Fruit fly (Drosophila melanogaster) whole organism, embryonic: ENCODE data around the gene CG4658.

Source experiments
- Blimp-1 ChIP-seq: fragments of 200-800 bp; sonication (Bioruptor generic); optimal IDR thresholded peaks from 3 replicates; lab custom pipeline; 2018; ENCODE audit warnings: missing biosample characterization, missing genetic modification characterization, mild to moderate bottlenecking, moderate library complexity, missing genetic modification reagents
- CG10274 ChIP-seq: fragments of 200-800 bp; sonication (Bioruptor generic); optimal IDR thresholded peaks from 3 replicates; lab custom pipeline; 2017; ENCODE audit warnings: missing biosample characterization, mild to moderate bottlenecking, missing genetic modification characterization
- CG10979 ChIP-seq: fragments of 200-800 bp; sonication (Bioruptor generic); optimal IDR thresholded peaks from 2 replicates; lab custom pipeline; 2018; ENCODE audit warnings: missing biosample characterization, mild to moderate bottlenecking, missing genetic modification characterization, moderate library complexity
- CG14441 ChIP-seq: fragments of 200-800 bp; sonication (Bioruptor generic); IDR thresholded peaks from 2 replicates; pipeline ENCODE4 v1.3.6; 2022; ENCODE audit warnings: missing biosample characterization, missing genetic modification characterization
- CG14710 ChIP-seq: fragments of 200-800 bp; sonication (Bioruptor generic); optimal IDR thresholded peaks from 3 replicates; lab custom pipeline; 2019; ENCODE audit warnings: missing biosample characterization, mild to moderate bottlenecking, missing genetic modification characterization, moderate library complexity
- CG15514 ChIP-seq: fragments of 200-800 bp; sonication (Bioruptor generic); optimal IDR thresholded peaks from 3 replicates; lab custom pipeline; 2017; ENCODE audit warnings: missing biosample characterization, missing genetic modification characterization, mild to moderate bottlenecking, moderate library complexity, missing genetic modification reagents
- CG16815 ChIP-seq: fragments of 200-800 bp; sonication (Bioruptor generic); optimal IDR thresholded peaks from 3 replicates; lab custom pipeline; 2017; ENCODE audit warnings: missing biosample characterization, mild to moderate bottlenecking, missing genetic modification characterization
- CG17568 ChIP-seq: fragments of 200-800 bp; sonication (Bioruptor generic); optimal IDR thresholded peaks from 2 replicates; lab custom pipeline; 2018; ENCODE audit warnings: missing biosample characterization, mild to moderate bottlenecking, missing genetic modification characterization, moderate library complexity
- CG2129 ChIP-seq: fragments of 200-800 bp; sonication (Bioruptor generic); IDR thresholded peaks from 2 replicates; pipeline ENCODE4 v1.3.6; 2022; ENCODE audit warnings: missing biosample characterization, missing genetic modification characterization; ENCODE audit not compliant: partially characterized antibody
- CG30020 ChIP-seq: fragments of 200-800 bp; optimal IDR thresholded peaks from 2 replicates; lab custom pipeline; 2019; ENCODE audit warnings: missing biosample characterization, mild to moderate bottlenecking, missing genetic modification characterization, moderate library complexity
- CG3163 ChIP-seq: fragments of 200-800 bp; sonication (Bioruptor generic); optimal IDR thresholded peaks from 3 replicates; lab custom pipeline; 2016; ENCODE audit warnings: missing biosample characterization, missing genetic modification characterization
- CG3281 ChIP-seq: fragments of 200-800 bp; sonication (Bioruptor generic); optimal IDR thresholded peaks from 3 replicates; lab custom pipeline; 2017; ENCODE audit warnings: missing biosample characterization, mild to moderate bottlenecking, missing genetic modification characterization
- CG34376 ChIP-seq: fragments of 200-800 bp; sonication (Bioruptor generic); optimal IDR thresholded peaks from 2 replicates; lab custom pipeline; 2018; ENCODE audit warnings: missing biosample characterization, mild to moderate bottlenecking, missing genetic modification characterization
- CG4617 ChIP-seq: fragments of 200-800 bp; sonication (Bioruptor generic); optimal IDR thresholded peaks from 3 replicates; lab custom pipeline; 2016; ENCODE audit warnings: missing biosample characterization, missing genetic modification characterization, borderline replicate concordance
- CG5180 ChIP-seq: fragments of 200-800 bp; sonication (Bioruptor generic); optimal IDR thresholded peaks from 3 replicates; lab custom pipeline; 2017; ENCODE audit warnings: missing biosample characterization, missing genetic modification characterization, mild to moderate bottlenecking, moderate library complexity, missing genetic modification reagents
- CG7271 ChIP-seq: fragments of 200-800 bp; sonication (Bioruptor generic); optimal IDR thresholded peaks from 2 replicates; lab custom pipeline; 2018; ENCODE audit warnings: missing biosample characterization, mild to moderate bottlenecking, missing genetic modification characterization, moderate library complexity
- CG9797 ChIP-seq: fragments of 200-800 bp; sonication (Bioruptor generic); optimal IDR thresholded peaks from 3 replicates; lab custom pipeline; 2018; ENCODE audit warnings: missing biosample characterization, mild to moderate bottlenecking, missing genetic modification characterization
- CG9932 ChIP-seq: fragments of 200-800 bp; sonication (Bioruptor generic); IDR thresholded peaks from 2 replicates; pipeline ENCODE4 v1.3.6; 2022; ENCODE audit warnings: missing biosample characterization, missing genetic modification characterization
- D19A ChIP-seq: fragments of 200-800 bp; optimal IDR thresholded peaks from 3 replicates; lab custom pipeline; 2019; ENCODE audit warnings: missing biosample characterization, mild to moderate bottlenecking, missing genetic modification characterization, moderate library complexity
- Deaf1 ChIP-seq: fragments of 200-800 bp; optimal IDR thresholded peaks from 3 replicates; lab custom pipeline; 2019; ENCODE audit warnings: missing biosample characterization, mild to moderate bottlenecking, missing genetic modification characterization, moderate library complexity
- Dek ChIP-seq: fragments of 200-800 bp; sonication (Bioruptor generic); optimal IDR thresholded peaks from 3 replicates; lab custom pipeline; 2019; ENCODE audit warnings: missing biosample characterization, mild to moderate bottlenecking, missing genetic modification characterization, moderate library complexity
- E2f1 ChIP-seq: fragments of 200-800 bp; sonication (Bioruptor generic); IDR thresholded peaks from 2 replicates; pipeline ENCODE4 v1.3.6; 2022; ENCODE audit warnings: missing biosample characterization, missing genetic modification characterization
- HHEX ChIP-seq: fragments of 200-800 bp; sonication (Bioruptor generic); optimal IDR thresholded peaks from 3 replicates; lab custom pipeline; 2017; ENCODE audit warnings: missing biosample characterization, mild to moderate bottlenecking, missing genetic modification characterization, missing genetic modification reagents
- Hand ChIP-seq: fragments of 200-800 bp; sonication (Bioruptor generic); optimal IDR thresholded peaks from 2 replicates; lab custom pipeline; 2017; ENCODE audit warnings: mild to moderate bottlenecking, missing biosample characterization, missing genetic modification reagents, missing genetic modification characterization
- Hr51 ChIP-seq, 2 experiments: fragments of 200-800 bp; sonication (Bioruptor generic); optimal IDR thresholded peaks; 2 replicates in 1 of 2; 3 replicates in 1 of 2; lab custom pipeline; 2016 to 2018; ENCODE audit warnings: missing biosample characterization in 2 of 2, missing genetic modification characterization in 2 of 2, mild to moderate bottlenecking in 1 of 2, moderate library complexity in 1 of 2
- MESR4 ChIP-seq: fragments of 200-800 bp; sonication (Bioruptor generic); optimal IDR thresholded peaks from 2 replicates; lab custom pipeline; 2018; ENCODE audit warnings: missing biosample characterization, mild to moderate bottlenecking, missing genetic modification characterization, moderate library complexity
- Meics ChIP-seq: fragments of 200-800 bp; sonication (Bioruptor generic); optimal IDR thresholded peaks from 2 replicates; lab custom pipeline; 2017; ENCODE audit warnings: missing biosample characterization, mild to moderate bottlenecking, missing genetic modification characterization
- PHDP ChIP-seq: fragments of 200-800 bp; sonication (Bioruptor generic); optimal IDR thresholded peaks from 3 replicates; lab custom pipeline; 2018; ENCODE audit warnings: missing biosample characterization, mild to moderate bottlenecking, missing genetic modification characterization, moderate library complexity
- Poxn ChIP-seq: fragments of 200-800 bp; sonication (Bioruptor generic); IDR thresholded peaks from 2 replicates; pipeline ENCODE4 v1.3.6; 2022; ENCODE audit warnings: missing biosample characterization, missing genetic modification characterization
- Scr ChIP-seq: fragments of 200-800 bp; sonication (Bioruptor generic); IDR thresholded peaks from 2 replicates; pipeline ENCODE4 v1.3.6; 2022; ENCODE audit warnings: missing biosample characterization, missing genetic modification characterization; ENCODE audit not compliant: partially characterized antibody
- Sry-β ChIP-seq: fragments of 200-800 bp; sonication (Bioruptor generic); optimal IDR thresholded peaks from 2 replicates; lab custom pipeline; 2018; ENCODE audit warnings: missing biosample characterization, mild to moderate bottlenecking, missing genetic modification characterization, moderate library complexity
- Taf1 ChIP-seq: fragments of 200-800 bp; sonication (Bioruptor generic); IDR thresholded peaks from 2 replicates; pipeline ENCODE4 v1.3.6; 2022; ENCODE audit warnings: missing biosample characterization, missing genetic modification characterization
- ato ChIP-seq: fragments of 200-800 bp; sonication (Bioruptor generic); IDR thresholded peaks from 2 replicates; pipeline ENCODE4 v1.3.6; 2022; ENCODE audit warnings: missing biosample characterization, missing genetic modification characterization; ENCODE audit not compliant: partially characterized antibody
- exex ChIP-seq: fragments of 200-800 bp; sonication (Bioruptor generic); optimal IDR thresholded peaks from 4 replicates; lab custom pipeline; 2018; ENCODE audit warnings: missing biosample characterization, mild to moderate bottlenecking, missing genetic modification characterization, moderate library complexity
- hb ChIP-seq: fragments of 200-800 bp; sonication (Bioruptor generic); IDR thresholded peaks from 3 replicates; pipeline ENCODE4 v1.3.6; 2022; ENCODE audit warnings: missing biosample characterization, missing genetic modification characterization; ENCODE audit not compliant: partially characterized antibody
- hbn ChIP-seq: fragments of 200-800 bp; sonication (Bioruptor generic); IDR thresholded peaks from 2 replicates; pipeline ENCODE4 v1.3.6; 2022; ENCODE audit warnings: missing biosample characterization, missing genetic modification characterization; ENCODE audit not compliant: partially characterized antibody
- mld ChIP-seq: fragments of 200-800 bp; sonication (Bioruptor generic); IDR thresholded peaks from 3 replicates; pipeline ENCODE4 v1.3.6; 2022; ENCODE audit warnings: missing biosample characterization, missing genetic modification characterization; ENCODE audit not compliant: partially characterized antibody
- nau ChIP-seq: fragments of 200-800 bp; sonication (Bioruptor generic); optimal IDR thresholded peaks from 3 replicates; lab custom pipeline; 2017; ENCODE audit warnings: missing biosample characterization, mild to moderate bottlenecking, missing genetic modification characterization, missing genetic modification reagents
- otp ChIP-seq: fragments of 200-800 bp; sonication (Bioruptor generic); IDR thresholded peaks from 3 replicates; pipeline ENCODE4, ENCODE4 v1.3.6; 2022; ENCODE audit warnings: missing biosample characterization, missing genetic modification characterization
- run ChIP-seq: fragments of 200-800 bp; sonication (Bioruptor generic); optimal IDR thresholded peaks from 3 replicates; lab custom pipeline; 2018; ENCODE audit warnings: missing biosample characterization, mild to moderate bottlenecking, missing genetic modification characterization
- sr ChIP-seq: fragments of 200-800 bp; sonication (Bioruptor generic); IDR thresholded peaks from 3 replicates; pipeline ENCODE4 v1.3.6; 2022; ENCODE audit warnings: missing biosample characterization, missing genetic modification characterization
- tna ChIP-seq: fragments of 200-800 bp; sonication (Bioruptor generic); IDR thresholded peaks from 2 replicates; pipeline ENCODE4 v1.3.6; 2022; ENCODE audit warnings: missing biosample characterization, missing genetic modification characterization; ENCODE audit not compliant: partially characterized antibody
- trem ChIP-seq: fragments of 200-800 bp; optimal IDR thresholded peaks from 3 replicates; lab custom pipeline; 2019; ENCODE audit warnings: missing biosample characterization, mild to moderate bottlenecking, missing genetic modification characterization, moderate library complexity
- unc-4 ChIP-seq: fragments of 200-800 bp; sonication (Bioruptor generic); IDR thresholded peaks from 2 replicates; pipeline ENCODE4 v1.3.6; 2022; ENCODE audit warnings: missing biosample characterization, missing genetic modification characterization; ENCODE audit not compliant: partially characterized antibody
- vvl ChIP-seq: fragments of 200-800 bp; sonication (Bioruptor generic); IDR thresholded peaks from 2 replicates; pipeline ENCODE4 v1.3.6; 2022; ENCODE audit warnings: missing biosample characterization, missing genetic modification characterization
- z ChIP-seq: fragments of 200-800 bp; sonication (Bioruptor generic); IDR thresholded peaks from 3 replicates; pipeline ENCODE4 v1.3.6; 2022; ENCODE audit warnings: missing biosample characterization, missing genetic modification characterization
- zfh1 ChIP-seq: fragments of 200-800 bp; sonication (Bioruptor generic); IDR thresholded peaks from 3 replicates; pipeline ENCODE4 v1.3.6; 2022; ENCODE audit warnings: missing biosample characterization, missing genetic modification characterization

Gene CG4658

DNA sequence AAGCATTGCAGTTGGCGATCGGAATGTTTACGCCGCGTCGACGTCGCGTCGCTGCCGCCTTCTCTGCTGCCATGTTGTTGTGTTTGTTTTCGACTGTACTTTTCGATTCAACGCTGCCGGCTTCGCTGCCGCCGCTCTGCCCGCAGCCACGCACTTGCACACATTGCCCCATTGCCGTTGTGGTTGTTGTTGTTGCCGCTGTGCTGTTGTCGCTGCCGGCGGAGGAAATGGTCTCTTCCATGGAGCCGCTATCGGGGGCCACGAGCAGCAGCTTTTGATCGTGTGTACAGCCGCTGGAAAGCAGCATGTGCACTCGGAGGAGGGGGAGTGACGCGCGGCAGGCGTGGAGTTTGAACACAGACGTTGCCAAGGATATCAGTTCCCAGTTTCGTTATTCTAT, 47.6 kb downstream of the CG4658 start (continued):
- TF ChIP-seq CG16815 (GFP tag; lab: Kevin White, UChicago): no peak
- no peak for TF ChIP-seq Meics (GFP tag; lab: Kevin White, UChicago)
- TF ChIP-seq HHEX (GFP tag; lab: Kevin White, UChicago): no peak
- TF ChIP-seq Deaf1: peak; percentile 38
- no peak for TF ChIP-seq z
- TF ChIP-seq Dek (tag; lab: Kevin White, UChicago): no peak
- TF ChIP-seq unc-4: no peak
- TF ChIP-seq CG3163 (GFP tag; lab: Kevin White, UChicago): no peak
- TF ChIP-seq vvl (GFP tag; lab: Robert Waterston, UW): peak; percentile 26; the same call in 1 of the 2 replicates
- TF ChIP-seq mld (GFP tag; lab: Robert Waterston, UW): peak; percentile 38; the same call in 1 of the 3 replicates
- TF ChIP-seq CG7271 (tag; lab: Kevin White, UChicago): no peak
- TF ChIP-seq nau (GFP tag; lab: Kevin White, UChicago): no peak

- no peak for TF ChIP-seq CG5180 (GFP tag; lab: Kevin White, UChicago)
- TF ChIP-seq CG14441 (GFP tag; lab: Robert Waterston, UW): no peak
- peak; percentile 94 for TF ChIP-seq Scr (GFP tag; lab: Robert Waterston, UW)
- TF ChIP-seq hb (GFP tag; lab: Robert Waterston, UW): peak; percentile 91
- no peak for TF ChIP-seq CG3281 (GFP tag; lab: Kevin White, UChicago)
- TF ChIP-seq sr (GFP tag; lab: Robert Waterston, UW): no peak
- peak; percentile 99 for TF ChIP-seq CG15514 (GFP tag; lab: Kevin White, UChicago)
- no peak for TF ChIP-seq D19A (tag; lab: Kevin White, UChicago)
- peak; percentile 82 for TF ChIP-seq CG4617 (GFP tag; lab: Kevin White, UChicago)
- TF ChIP-seq Hr51 (GFP tag; optimal IDR thresholded peaks at IDR 0.05; lab: Kevin White, UChicago): peak in 1 of 2 experiments; percentile 12
- peak; percentile 42 for TF ChIP-seq CG14710 (tag; lab: Kevin White, UChicago)
- TF ChIP-seq CG34376 (GFP tag; lab: Kevin White, UChicago): no peak
- TF ChIP-seq hbn (GFP tag; lab: Robert Waterston, UW): peak; percentile 87
- TF ChIP-seq exex (tag; lab: Kevin White, UChicago): no peak
- peak; percentile 94 for TF ChIP-seq tna
- peak; percentile 63 for TF ChIP-seq CG30020 (tag; lab: Kevin White, UChicago)
- no peak for TF ChIP-seq CG10979
- peak; percentile 63 for TF ChIP-seq MESR4 (GFP tag; lab: Kevin White, UChicago)
- TF ChIP-seq Blimp-1 (GFP tag; lab: Kevin White, UChicago): no peak
- TF ChIP-seq zfh1 (GFP tag; lab: Robert Waterston, UW): no peak
- TF ChIP-seq PHDP (tag; lab: Kevin White, UChicago): no peak
- TF ChIP-seq CG2129 (GFP tag; lab: Robert Waterston, UW): peak; percentile 84
- no peak for TF ChIP-seq Poxn (GFP tag; lab: Robert Waterston, UW)
- TF ChIP-seq CG10274: no peak
- TF ChIP-seq mld (GFP tag; lab: Robert Waterston, UW): peak; percentile 92
- peak; percentile 94 for TF ChIP-seq unc-4
- peak; percentile 47; the same call in 1 of the 2 replicates for TF ChIP-seq CG9932
- no peak for TF ChIP-seq otp
- TF ChIP-seq Sry-β: no peak
- TF ChIP-seq E2f1 (GFP tag; lab: Robert Waterston, UW): no peak
- TF ChIP-seq CG17568 (GFP tag; lab: Kevin White, UChicago): no peak
- TF ChIP-seq run (tag; lab: Kevin White, UChicago): no peak
- TF ChIP-seq trem (tag; lab: Kevin White, UChicago): peak; percentile 49
- no peak for TF ChIP-seq Taf1 (GFP tag; lab: Robert Waterston, UW)
- peak; percentile 90 for TF ChIP-seq ato (GFP tag; lab: Robert Waterston, UW)
- no peak for TF ChIP-seq Hand (GFP tag; lab: Kevin White, UChicago)
- peak; percentile 15 for TF ChIP-seq CG9797
Measured at dm6 chr2L:10009293-10009695, 52.4 kb downstream of the CG4658 start, which contains the start of gene Trp1. Gene Trp1 (plus strand): TSS chr2L:10009381.
